Fruit fly (Drosophila melanogaster) whole organism, embryonic: ENCODE results near the gene Kah.

ENCODE experiments used
- CG10209 ChIP-seq: fragments of 200-800 bp; sonication (Bioruptor generic); optimal IDR thresholded peaks from 3 replicates; lab custom pipeline; 2017; ENCODE audit warnings: missing biosample characterization, mild to moderate bottlenecking, missing genetic modification characterization, missing genetic modification reagents
- CG10654 ChIP-seq: fragments of 200-800 bp; sonication (Bioruptor generic); optimal IDR thresholded peaks from 2 replicates; lab custom pipeline; 2016; ENCODE audit warnings: missing biosample characterization, missing genetic modification characterization
- CG11247 ChIP-seq: fragments of 200-800 bp; sonication (Bioruptor generic); IDR thresholded peaks from 2 replicates; pipeline ENCODE4 v1.3.6; 2022; ENCODE audit warnings: missing biosample characterization, missing genetic modification characterization
- CG11398 ChIP-seq: fragments of 200-800 bp; sonication (Bioruptor generic); optimal IDR thresholded peaks from 2 replicates; lab custom pipeline; 2016; ENCODE audit warnings: missing biosample characterization, missing genetic modification characterization
- CG12104 ChIP-seq: fragments of 200-800 bp; sonication (Bioruptor generic); optimal IDR thresholded peaks from 3 replicates; lab custom pipeline; 2016; ENCODE audit warnings: missing biosample characterization, missing genetic modification characterization
- CG12219 ChIP-seq: fragments of 200-800 bp; sonication (Bioruptor generic); optimal IDR thresholded peaks from 3 replicates; lab custom pipeline; 2018; ENCODE audit warnings: missing biosample characterization, mild to moderate bottlenecking, missing genetic modification characterization
- CG14860 ChIP-seq: fragments of 200-800 bp; sonication (Bioruptor generic); IDR thresholded peaks from 3 replicates; pipeline ENCODE4 v1.3.6; 2022; ENCODE audit warnings: missing biosample characterization, missing genetic modification characterization; ENCODE audit not compliant: partially characterized antibody
- CG15514 ChIP-seq: fragments of 200-800 bp; sonication (Bioruptor generic); optimal IDR thresholded peaks from 3 replicates; lab custom pipeline; 2017; ENCODE audit warnings: missing biosample characterization, missing genetic modification characterization, mild to moderate bottlenecking, moderate library complexity, missing genetic modification reagents
- CG17328 ChIP-seq: fragments of 200-800 bp; sonication (Bioruptor generic); IDR thresholded peaks from 2 replicates; pipeline ENCODE4 v1.3.6; 2022; ENCODE audit warnings: missing biosample characterization, missing genetic modification characterization
- CG2875 ChIP-seq: fragments of 200-800 bp; sonication (Bioruptor generic); optimal IDR thresholded peaks from 2 replicates; lab custom pipeline; 2017; ENCODE audit warnings: missing biosample characterization, mild to moderate bottlenecking, missing genetic modification characterization, missing genetic modification reagents
- CG31388 ChIP-seq: fragments of 200-800 bp; sonication (Bioruptor generic); optimal IDR thresholded peaks from 2 replicates; lab custom pipeline; 2016; ENCODE audit warnings: missing biosample characterization, missing genetic modification characterization
- CG32767 ChIP-seq: fragments of 200-800 bp; sonication (Bioruptor generic); IDR thresholded peaks from 2 replicates; pipeline ENCODE4 v1.3.6; 2022; ENCODE audit warnings: missing biosample characterization, missing genetic modification characterization
- CG33213 ChIP-seq: fragments of 200-800 bp; sonication (Bioruptor generic); optimal IDR thresholded peaks from 3 replicates; lab custom pipeline; 2016; ENCODE audit warnings: missing biosample characterization, missing genetic modification characterization
- CG34422 ChIP-seq: fragments of 200-800 bp; sonication (Bioruptor generic); IDR thresholded peaks from 3 replicates; pipeline ENCODE4 v1.3.6; 2022; ENCODE audit warnings: missing biosample characterization, missing genetic modification characterization
- CG3726 ChIP-seq: fragments of 200-800 bp; sonication (Bioruptor generic); IDR thresholded peaks from 3 replicates; pipeline ENCODE4, ENCODE4 v1.3.6; 2022; ENCODE audit warnings: missing biosample characterization, missing genetic modification characterization
- CG3995 ChIP-seq: fragments of 200-800 bp; sonication (Bioruptor generic); optimal IDR thresholded peaks from 3 replicates; lab custom pipeline; 2016; ENCODE audit warnings: missing biosample characterization, missing genetic modification characterization
- CG4707 ChIP-seq: fragments of 200-800 bp; sonication (Bioruptor generic); optimal IDR thresholded peaks from 2 replicates; lab custom pipeline; 2018; ENCODE audit warnings: missing biosample characterization, mild to moderate bottlenecking, missing genetic modification characterization, moderate library complexity
- CG6654 ChIP-seq: fragments of 200-800 bp; sonication (Bioruptor generic); optimal IDR thresholded peaks from 2 replicates; lab custom pipeline; 2017; ENCODE audit warnings: missing biosample characterization, mild to moderate bottlenecking, missing genetic modification characterization
- CG8388 ChIP-seq: fragments of 200-800 bp; sonication (Bioruptor generic); optimal IDR thresholded peaks from 2 replicates; lab custom pipeline; 2019; ENCODE audit warnings: missing biosample characterization, mild to moderate bottlenecking, missing genetic modification characterization, moderate library complexity
- CG8924 ChIP-seq: fragments of 200-800 bp; optimal IDR thresholded peaks from 3 replicates; lab custom pipeline; 2019; ENCODE audit warnings: missing biosample characterization, mild to moderate bottlenecking, missing genetic modification characterization, moderate library complexity
- CG9876 ChIP-seq: fragments of 200-800 bp; sonication (Bioruptor generic); optimal IDR thresholded peaks from 2 replicates; lab custom pipeline; 2016; ENCODE audit warnings: missing biosample characterization, missing genetic modification characterization
- Deaf1 ChIP-seq: fragments of 200-800 bp; optimal IDR thresholded peaks from 3 replicates; lab custom pipeline; 2019; ENCODE audit warnings: missing biosample characterization, mild to moderate bottlenecking, missing genetic modification characterization, moderate library complexity
- Dp ChIP-seq: fragments of 200-800 bp; sonication (Bioruptor generic); optimal IDR thresholded peaks from 2 replicates; lab custom pipeline; 2018; ENCODE audit warnings: missing biosample characterization, mild to moderate bottlenecking, missing genetic modification characterization, moderate library complexity
- Ets65A ChIP-seq: fragments of 200-800 bp; sonication (Bioruptor generic); peaks from one replicate; lab custom pipeline; 2016; ENCODE audit warnings: missing biosample characterization, missing genetic modification characterization
- Fer2 ChIP-seq: fragments of 200-800 bp; sonication (Bioruptor generic); optimal IDR thresholded peaks from 2 replicates; lab custom pipeline; 2018; ENCODE audit warnings: missing biosample characterization, mild to moderate bottlenecking, missing genetic modification characterization, moderate library complexity
- Hmr ChIP-seq: fragments of 200-800 bp; sonication (Bioruptor generic); optimal IDR thresholded peaks from 3 replicates; lab custom pipeline; 2017; ENCODE audit warnings: mild to moderate bottlenecking, missing biosample characterization, missing genetic modification reagents, missing genetic modification characterization
- Myb ChIP-seq: fragments of 200-800 bp; sonication (Bioruptor generic); optimal IDR thresholded peaks from 2 replicates; lab custom pipeline; 2016; ENCODE audit warnings: missing biosample characterization, missing genetic modification characterization
- Neu2 ChIP-seq: fragments of 200-800 bp; sonication (Bioruptor generic); optimal IDR thresholded peaks from 3 replicates; lab custom pipeline; 2016; ENCODE audit warnings: missing biosample characterization, missing genetic modification characterization, borderline replicate concordance
- PHDP ChIP-seq: fragments of 200-800 bp; sonication (Bioruptor generic); optimal IDR thresholded peaks from 3 replicates; lab custom pipeline; 2018; ENCODE audit warnings: missing biosample characterization, mild to moderate bottlenecking, missing genetic modification characterization, moderate library complexity
- Trl ChIP-seq, 3 experiments: fragments of >200 bp in 2 of 3; fragments of 200-800 bp in 1 of 3; sonication (Bioruptor generic) in 1 of 3; optimal IDR thresholded peaks; 2 replicates in 1 of 3; 3 replicates in 2 of 3; lab custom pipeline; 2016 to 2017; ENCODE audit warnings: missing biosample characterization in 1 of 3, missing genetic modification characterization in 1 of 3
- ap ChIP-seq: fragments of 200-800 bp; sonication (Bioruptor generic); IDR thresholded peaks from 2 replicates; pipeline ENCODE4 v1.3.6; 2022; ENCODE audit warnings: missing biosample characterization, missing genetic modification characterization
- bbx ChIP-seq: fragments of 200-800 bp; sonication (Bioruptor generic); IDR thresholded peaks from 2 replicates; pipeline ENCODE4 v1.3.6; 2022; ENCODE audit warnings: missing biosample characterization, missing genetic modification characterization; ENCODE audit not compliant: partially characterized antibody
- bowl ChIP-seq: fragments of 200-800 bp; sonication (Bioruptor generic); IDR thresholded peaks from 2 replicates; pipeline ENCODE4 v1.3.6; 2022; ENCODE audit warnings: missing biosample characterization, missing genetic modification characterization
- cg ChIP-seq: fragments of 200-800 bp; sonication (Bioruptor generic); optimal IDR thresholded peaks from 3 replicates; lab custom pipeline; 2019; ENCODE audit warnings: missing biosample characterization, mild to moderate bottlenecking, missing genetic modification characterization, moderate library complexity
- danr ChIP-seq: fragments of 200-800 bp; sonication (Bioruptor generic); IDR thresholded peaks from 2 replicates; pipeline ENCODE4 v1.3.6; 2022; ENCODE audit warnings: missing biosample characterization, missing genetic modification characterization
- dpn ChIP-seq, 2 experiments: fragments of 200-800 bp; sonication (Bioruptor generic); optimal IDR thresholded peaks; 3 replicates each; lab custom pipeline; 2016; ENCODE audit warnings: missing biosample characterization in 2 of 2, missing genetic modification characterization in 2 of 2
- ems ChIP-seq: fragments of 200-800 bp; sonication (Bioruptor generic); optimal IDR thresholded peaks from 3 replicates; lab custom pipeline; 2016; ENCODE audit warnings: missing biosample characterization, missing genetic modification characterization
- exex ChIP-seq: fragments of 200-800 bp; sonication (Bioruptor generic); optimal IDR thresholded peaks from 4 replicates; lab custom pipeline; 2018; ENCODE audit warnings: missing biosample characterization, mild to moderate bottlenecking, missing genetic modification characterization, moderate library complexity
- inv ChIP-seq: fragments of 200-800 bp; sonication (Bioruptor generic); IDR thresholded peaks from 2 replicates; pipeline ENCODE4 v1.3.6; 2022; ENCODE audit warnings: missing biosample characterization, missing genetic modification characterization; ENCODE audit not compliant: partially characterized antibody
- jigr1 ChIP-seq: fragments of 200-800 bp; sonication (Bioruptor generic); IDR thresholded peaks from 3 replicates; pipeline ENCODE4 v1.3.6; 2022; ENCODE audit warnings: missing biosample characterization, missing genetic modification characterization
- kay ChIP-seq: fragments of 200-800 bp; sonication (Bioruptor generic); optimal IDR thresholded peaks from 2 replicates; lab custom pipeline; 2016; ENCODE audit warnings: missing biosample characterization, missing genetic modification characterization
- ken ChIP-seq: fragments of 200-800 bp; sonication (Bioruptor generic); IDR thresholded peaks from 3 replicates; pipeline ENCODE4 v1.3.6; 2022; ENCODE audit warnings: missing biosample characterization, missing genetic modification characterization
- org-1 ChIP-seq: fragments of 200-800 bp; sonication (Bioruptor generic); optimal IDR thresholded peaks from 2 replicates; lab custom pipeline; 2017; ENCODE audit warnings: missing biosample characterization, missing genetic modification characterization
- pum ChIP-seq: fragments of 200-800 bp; sonication (Bioruptor generic); optimal IDR thresholded peaks from 2 replicates; lab custom pipeline; 2016; ENCODE audit warnings: missing biosample characterization, missing genetic modification characterization
- rib ChIP-seq: fragments of 200-800 bp; sonication (Bioruptor generic); IDR thresholded peaks from 2 replicates; pipeline ENCODE4 v1.3.6; 2022; ENCODE audit warnings: missing biosample characterization, missing genetic modification characterization
- row ChIP-seq: fragments of 200-800 bp; sonication (Bioruptor generic); IDR thresholded peaks from 3 replicates; pipeline ENCODE4 v1.3.6; 2022; ENCODE audit warnings: missing biosample characterization, missing genetic modification characterization
- sisA ChIP-seq: fragments of 200-800 bp; sonication (Bioruptor generic); IDR thresholded peaks from 2 replicates; pipeline ENCODE4 v1.3.6; 2022; ENCODE audit warnings: missing biosample characterization, missing genetic modification characterization
- ssp ChIP-seq: fragments of 200-800 bp; sonication (Bioruptor generic); IDR thresholded peaks from 2 replicates; pipeline ENCODE4 v1.3.6; 2022; ENCODE audit warnings: missing biosample characterization, missing genetic modification characterization
- ttk ChIP-seq: fragments of 200-800 bp; sonication (Bioruptor generic); IDR thresholded peaks from 2 replicates; pipeline ENCODE4 v2.1.2; 2022; ENCODE audit warnings: missing biosample characterization, missing genetic modification characterization
- yki ChIP-seq: fragments of >200 bp; optimal IDR thresholded peaks from 3 replicates; lab custom pipeline; 2018

Gene Kah

dm6 chr3L:546819-547441 is 42.1 kb downstream of the Kah start:
- peak; percentile 46 for TF ChIP-seq kay (GFP tag; lab: Kevin White, UChicago)
- TF ChIP-seq Fer2 (tag; lab: Kevin White, UChicago) = peak; percentile 60
- peak; percentile 36 for TF ChIP-seq Deaf1 (tag; lab: Kevin White, UChicago)
- peak; percentile 68 for TF ChIP-seq CG3995 (GFP tag; lab: Kevin White, UChicago)
- peak; percentile 87 for TF ChIP-seq row (GFP tag; lab: Robert Waterston, UW)
- TF ChIP-seq sisA (GFP tag; lab: Robert Waterston, UW) = peak; percentile 77
- TF ChIP-seq CG9876 (GFP tag; lab: Kevin White, UChicago) = peak; percentile 61
- TF ChIP-seq CG3726 (GFP tag; lab: Robert Waterston, UW) = no peak
- TF ChIP-seq CG4707 = no peak
- TF ChIP-seq inv (GFP tag; lab: Robert Waterston, UW) = no peak
- no peak for TF ChIP-seq yki
- no peak for TF ChIP-seq bbx (GFP tag; lab: Robert Waterston, UW)
- TF ChIP-seq ssp (GFP tag; lab: Robert Waterston, UW) = peak; percentile 38; the same call in 1 of the 2 replicates
- peak; percentile 59; the same call in 1 of the 3 replicates for TF ChIP-seq ken (GFP tag; lab: Robert Waterston, UW)
- TF ChIP-seq CG8388 (GFP tag; lab: Kevin White, UChicago) = peak; percentile 8
- TF ChIP-seq CG33213 (GFP tag; lab: Kevin White, UChicago) = peak; percentile 67
- TF ChIP-seq jigr1 (GFP tag; lab: Robert Waterston, UW) = peak; percentile 40; the same call in 1 of the 3 replicates
- TF ChIP-seq CG34422 (GFP tag; lab: Robert Waterston, UW) = peak; percentile 86
- peak; percentile 50; the same call in 1 of the 2 replicates for TF ChIP-seq ap (GFP tag; lab: Robert Waterston, UW)
- TF ChIP-seq Ets65A (GFP tag; lab: Kevin White, UChicago) = peak; percentile 94
- peak; percentile 80 for TF ChIP-seq CG15514 (GFP tag; lab: Kevin White, UChicago)
- peak; percentile 30 for TF ChIP-seq CG6654 (GFP tag; lab: Kevin White, UChicago)
- TF ChIP-seq CG17328 (GFP tag; lab: Robert Waterston, UW) = peak; percentile 50; the same call in 1 of the 2 replicates
- peak; percentile 48 for TF ChIP-seq CG12104 (GFP tag; lab: Kevin White, UChicago)
- peak; percentile 73 for TF ChIP-seq org-1 (GFP tag; lab: Kevin White, UChicago)
- no peak for TF ChIP-seq Neu2 (GFP tag; lab: Kevin White, UChicago)
- TF ChIP-seq ttk (GFP tag; lab: Robert Waterston, UW) = peak; percentile 60
- TF ChIP-seq CG2875 = no peak
- TF ChIP-seq danr (GFP tag; lab: Robert Waterston, UW) = peak; percentile 50; the same call in 1 of the 2 replicates
- peak; percentile 46 for TF ChIP-seq CG12219 (GFP tag; lab: Kevin White, UChicago)
- peak; percentile 77 for TF ChIP-seq CG10209 (GFP tag; lab: Kevin White, UChicago)
- peak; percentile 49 for TF ChIP-seq exex (tag; lab: Kevin White, UChicago)
- peak; percentile 60 for TF ChIP-seq cg (GFP tag; lab: Kevin White, UChicago)
- peak; percentile 73 for TF ChIP-seq CG8924 (tag; lab: Kevin White, UChicago)
- TF ChIP-seq CG14860 = no peak
- TF ChIP-seq pum (GFP tag; lab: Kevin White, UChicago) = peak; percentile 57
- TF ChIP-seq Trl (optimal IDR thresholded peaks at IDR 0.05; lab: Kevin White, UChicago) = no peak
- TF ChIP-seq Trl (GFP tag; optimal IDR thresholded peaks at IDR 0.05; lab: Kevin White, UChicago) = peak; percentile 82
- TF ChIP-seq CG11398 (GFP tag; lab: Kevin White, UChicago) = peak; percentile 53
- peak; percentile 77 to 89 for TF ChIP-seq dpn (GFP tag; optimal IDR thresholded peaks at IDR 0.05; lab: Kevin White, UChicago)
- peak; percentile 94 for TF ChIP-seq rib (GFP tag; lab: Robert Waterston, UW)
- no peak for TF ChIP-seq Dp (GFP tag; lab: Kevin White, UChicago)
- peak; percentile 54 for TF ChIP-seq ems
- TF ChIP-seq PHDP (tag; lab: Kevin White, UChicago) = peak; percentile 77
- TF ChIP-seq bowl (GFP tag; lab: Robert Waterston, UW) = no peak
- peak; percentile 57 for TF ChIP-seq CG10654 (GFP tag; lab: Kevin White, UChicago)
- TF ChIP-seq Hmr (GFP tag; lab: Kevin White, UChicago) = peak; percentile 90
- peak; percentile 71 for TF ChIP-seq Myb (GFP tag; lab: Kevin White, UChicago)
- TF ChIP-seq CG32767 = peak; percentile 61
- peak; percentile 91 for TF ChIP-seq CG11247 (GFP tag; lab: Robert Waterston, UW)
- no peak for TF ChIP-seq CG31388
